Worm (Caenorhabditis elegans): ENCODE results near the gene hil-3.
A peak's percentile ranks its signal among the peaks of the same experiment; 100 is the strongest.

The hil-3 gene

ce11 chrX:8201210-8201609 is 42.2 kb downstream of the hil-3 start (continued):
- no peak for TF ChIP-seq C08G9.2 (tag; optimal IDR thresholded peaks at IDR 0.05)
- TF ChIP-seq K02D7.2 (tag; optimal IDR thresholded peaks at IDR 0.05): no peak
- peak; percentile 21 for TF ChIP-seq nfya-1 (tag; optimal IDR thresholded peaks at IDR 0.05)
- TF ChIP-seq eyg-1 (tag; optimal IDR thresholded peaks at IDR 0.05): no peak
- no peak for TF ChIP-seq ceh-14 (tag; optimal IDR thresholded peaks at IDR 0.05)
- TF ChIP-seq ceh-34 (tag; optimal IDR thresholded peaks at IDR 0.05): peak; percentile 58
- TF ChIP-seq ahr-1 (tag; optimal IDR thresholded peaks at IDR 0.05): no peak
- no peak for TF ChIP-seq tbx-7 (tag; optimal IDR thresholded peaks at IDR 0.05)

DNA sequence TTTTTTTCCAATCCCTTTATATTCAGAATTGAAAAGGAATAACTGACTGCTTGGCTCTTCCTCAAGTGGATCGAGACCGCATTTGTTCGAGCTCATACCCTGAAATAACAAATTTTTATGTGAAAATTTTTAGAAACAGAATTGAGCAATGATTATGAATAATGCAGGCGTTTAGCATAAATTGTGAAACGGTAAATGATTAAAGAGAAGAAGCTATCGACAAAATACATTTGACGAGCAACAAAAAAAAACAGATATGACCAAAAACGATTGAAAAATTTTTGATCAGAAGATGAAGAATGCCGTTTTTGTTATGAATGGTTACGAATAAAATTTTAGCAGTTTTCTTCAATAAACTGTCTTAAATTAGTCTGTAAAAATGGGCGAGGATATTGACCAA is 44.7 kb downstream of the hil-3 start, which contains the start of gene C17H11.6:
Gene C17H11.6, minus strand, starts transcription at position 101 of the 400 bp plus-strand sequence.
- no peak for TF ChIP-seq ets-4 (tag; optimal IDR thresholded peaks at IDR 0.05)
- TF ChIP-seq ceh-2 (tag; optimal IDR thresholded peaks at IDR 0.05): no peak

DNA sequence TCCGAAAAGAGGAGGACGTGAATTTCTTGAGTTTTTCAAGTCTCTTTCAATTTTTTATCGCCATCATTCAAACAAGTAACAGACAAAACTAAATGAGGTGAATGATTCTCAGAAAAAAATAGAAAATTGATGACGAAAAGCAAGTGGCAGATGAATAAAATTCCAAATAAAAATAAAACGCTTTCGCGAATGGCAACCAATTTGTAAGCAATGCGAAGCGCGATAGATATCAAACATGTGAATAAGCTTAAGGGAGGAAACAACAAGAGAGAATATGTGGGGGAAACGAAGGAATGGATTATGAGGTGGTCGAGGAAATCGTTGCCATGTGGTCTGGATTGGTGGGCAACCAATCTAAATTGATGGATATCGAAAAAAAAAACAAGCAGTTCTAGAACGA is 45.5 kb downstream of the hil-3 start:
- TF ChIP-seq ceh-14 (tag; optimal IDR thresholded peaks at IDR 0.05) (no peak), ceh-31 (tag; optimal IDR thresholded peaks at IDR 0.05) (no peak), ceh-30 (tag; optimal IDR thresholded peaks at IDR 0.05) (no peak), odd-2 (tag; optimal IDR thresholded peaks at IDR 0.05) (no peak)

DNA sequence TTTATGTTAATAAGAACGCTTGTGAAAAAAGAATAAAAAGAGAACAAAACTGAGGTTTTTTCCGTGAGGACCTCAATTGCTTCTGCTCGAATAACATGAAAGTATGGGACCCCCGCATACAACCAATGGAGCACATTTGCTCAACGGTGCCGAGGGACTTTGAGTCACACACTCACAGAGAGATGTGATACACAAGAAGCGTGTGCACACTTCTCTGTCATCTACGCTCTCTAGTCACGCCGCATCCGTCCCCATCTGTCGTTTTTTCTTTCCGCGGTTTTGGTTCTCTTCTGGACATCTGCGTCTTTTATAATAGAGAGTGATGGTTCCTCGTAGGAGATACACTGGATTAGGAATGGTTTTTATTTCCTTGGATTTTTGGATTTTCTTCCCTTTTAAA is 47.0 kb downstream of the hil-3 start:
- TF ChIP-seq Y22D7AL.16 (tag; optimal IDR thresholded peaks at IDR 0.05): no peak
- peak; percentile 24 for TF ChIP-seq tbx-2 (tag; optimal IDR thresholded peaks at IDR 0.05)
- no peak for TF ChIP-seq pqm-1 (tag; optimal IDR thresholded peaks at IDR 0.05)
- peak; percentile 51 for TF ChIP-seq nfya-1 (tag; optimal IDR thresholded peaks at IDR 0.05)
- peak; percentile 28 for TF ChIP-seq unc-55 (GFP tag; optimal IDR thresholded peaks at IDR 0.05)
- TF ChIP-seq elt-2 (tag; optimal IDR thresholded peaks at IDR 0.05): no peak
- peak; percentile 42 for TF ChIP-seq hlh-30 (tag; optimal IDR thresholded peaks at IDR 0.05; ENCODE audit: insufficient read depth)
- TF ChIP-seq K02D7.2 (tag; optimal IDR thresholded peaks at IDR 0.05): no peak
- TF ChIP-seq ets-4 (tag; optimal IDR thresholded peaks at IDR 0.05): no peak
- TF ChIP-seq ceh-9 (tag; optimal IDR thresholded peaks at IDR 0.05): no peak
- peak; percentile 54 for TF ChIP-seq ceh-31 (tag; optimal IDR thresholded peaks at IDR 0.05)
- peak; percentile 44 for TF ChIP-seq unc-42 (tag; optimal IDR thresholded peaks at IDR 0.05)
- TF ChIP-seq rnt-1 (tag; optimal IDR thresholded peaks at IDR 0.05): peak; percentile 15
- no peak for TF ChIP-seq nhr-232 (tag; optimal IDR thresholded peaks at IDR 0.05)
- TF ChIP-seq ceh-18 (tag; optimal IDR thresholded peaks at IDR 0.05): peak; percentile 33
- no peak for TF ChIP-seq pag-3 (tag; optimal IDR thresholded peaks at IDR 0.05; ENCODE audit: borderline replicate concordance)
- TF ChIP-seq ceh-34 (tag; optimal IDR thresholded peaks at IDR 0.05): peak; percentile 46
- no peak for TF ChIP-seq pha-4 (tag; optimal IDR thresholded peaks at IDR 0.05)
- no peak for TF ChIP-seq lim-6 (tag; optimal IDR thresholded peaks at IDR 0.05)
- TF ChIP-seq hlh-8 (tag; optimal IDR thresholded peaks at IDR 0.05): peak; percentile 24

Data from whole organism, late embryonic.